Worm (Caenorhabditis elegans) whole organism, L2 larva: ENCODE measurements around the gene ddx-15.
A peak's percentile ranks its signal among the peaks of the same experiment; 100 is the strongest.

Experiments used
- R02D3.7 ChIP-seq: fragments of 150-350 bp; optimal IDR thresholded peaks from 2 replicates; lab custom pipeline; 2014; ENCODE audit warnings: missing biosample characterization, missing genetic modification characterization
- lin-13 ChIP-seq: fragments of 150-350 bp; optimal IDR thresholded peaks from 2 replicates; lab custom pipeline; 2014; ENCODE audit warnings: missing biosample characterization, missing genetic modification reagents, missing genetic modification characterization
- nhr-21 ChIP-seq: fragments of 150-350 bp; optimal IDR thresholded peaks from 2 replicates; lab custom pipeline; 2014; ENCODE audit warnings: missing biosample characterization, missing genetic modification characterization
- snpc-4 ChIP-seq: fragments of 150-350 bp; optimal IDR thresholded peaks from 2 replicates; lab custom pipeline; 2014; ENCODE audit warnings: missing biosample characterization, missing genetic modification characterization
- ztf-11 ChIP-seq: sonication (generic microtip); optimal IDR thresholded peaks from 2 replicates; lab custom pipeline; 2017; ENCODE audit warnings: missing biosample characterization, missing genetic modification characterization

- TF ChIP-seq R02D3.7 (tag; lab: Kevin White, UChicago) (no peak), lin-13 (GFP tag; lab: Kevin White, UChicago) (peak; percentile 38), snpc-4 (tag; lab: Kevin White, UChicago) (peak; percentile 91), nhr-21 (no peak), ztf-11 (tag; lab: Kevin White, UChicago) (no peak)
Observed at ce11 chrIII:5632426-5632976, 41.0 kb upstream of the ddx-15 start.
